Fruit fly (Drosophila melanogaster) whole organism, adult: Measurements from ENCODE around the gene Patj.

Experiments used
- CG11617 ChIP-seq: fragments of 200-800 bp; sonication (Bioruptor generic); optimal IDR thresholded peaks from 2 replicates; lab custom pipeline; 2017; ENCODE audit warnings: mild to moderate bottlenecking, missing biosample characterization, missing genetic modification reagents, missing genetic modification characterization
- CG12768 ChIP-seq: fragments of 200-800 bp; sonication (Bioruptor generic); optimal IDR thresholded peaks from 2 replicates; lab custom pipeline; 2017; ENCODE audit warnings: missing biosample characterization, missing genetic modification characterization, mild to moderate bottlenecking, moderate library complexity, missing genetic modification reagents
- CG14711 ChIP-seq: fragments of 200-800 bp; sonication (Bioruptor generic); optimal IDR thresholded peaks from 2 replicates; lab custom pipeline; 2018; ENCODE audit warnings: missing biosample characterization, mild to moderate bottlenecking, missing genetic modification characterization, moderate library complexity
- CG33017 ChIP-seq: fragments of 200-800 bp; sonication (Bioruptor generic); optimal IDR thresholded peaks from 2 replicates; lab custom pipeline; 2018; ENCODE audit warnings: missing biosample characterization, mild to moderate bottlenecking, missing genetic modification characterization, moderate library complexity
- CG5204 ChIP-seq: fragments of 200-800 bp; sonication (Bioruptor generic); optimal IDR thresholded peaks from 2 replicates; lab custom pipeline; 2016; ENCODE audit warnings: missing biosample characterization, missing genetic modification characterization
- CG7101 ChIP-seq: fragments of 200-800 bp; sonication (Bioruptor generic); optimal IDR thresholded peaks from 2 replicates; lab custom pipeline; 2018; ENCODE audit warnings: missing biosample characterization, mild to moderate bottlenecking, missing genetic modification characterization, moderate library complexity
- Clk ChIP-seq: fragments of 200-800 bp; sonication (Bioruptor generic); optimal IDR thresholded peaks from 2 replicates; lab custom pipeline; 2017; ENCODE audit warnings: missing biosample characterization, missing genetic modification characterization
- Crg-1 ChIP-seq: fragments of 200-800 bp; sonication (Bioruptor generic); optimal IDR thresholded peaks from 2 replicates; lab custom pipeline; 2016; ENCODE audit warnings: missing biosample characterization, missing genetic modification characterization
- Hr96 ChIP-seq: fragments of 200-800 bp; sonication (Bioruptor generic); optimal IDR thresholded peaks from 2 replicates; lab custom pipeline; 2016; ENCODE audit warnings: missing biosample characterization, missing genetic modification characterization
- Mnt ChIP-seq: fragments of 200-800 bp; sonication (Bioruptor generic); optimal IDR thresholded peaks from 2 replicates; lab custom pipeline; 2016; ENCODE audit warnings: missing biosample characterization, mild to moderate bottlenecking, missing genetic modification characterization
- bab1 ChIP-seq: fragments of 200-800 bp; sonication (Bioruptor generic); optimal IDR thresholded peaks from 3 replicates; lab custom pipeline; 2019; ENCODE audit warnings: missing biosample characterization, mild to moderate bottlenecking, missing genetic modification characterization, moderate library complexity
- cic ChIP-seq: fragments of 200-800 bp; sonication (Bioruptor generic); optimal IDR thresholded peaks from 2 replicates; lab custom pipeline; 2017; ENCODE audit warnings: missing biosample characterization, mild to moderate bottlenecking, missing genetic modification characterization, moderate library complexity
- cnc ChIP-seq, 2 experiments: fragments of >200 bp; optimal IDR thresholded peaks; 2 replicates each; lab custom pipeline; 2017
- kay ChIP-seq: fragments of 200-800 bp; sonication (Bioruptor generic); peaks from one replicate; lab custom pipeline; 2016; ENCODE audit warnings: missing biosample characterization, missing genetic modification characterization, borderline replicate concordance
- ovo ChIP-seq: fragments of 200-800 bp; sonication (Bioruptor generic); optimal IDR thresholded peaks from 2 replicates; lab custom pipeline; 2016; ENCODE audit warnings: missing biosample characterization, missing genetic modification characterization
- pad ChIP-seq: fragments of 200-800 bp; sonication (Bioruptor generic); optimal IDR thresholded peaks from 3 replicates; lab custom pipeline; 2017; ENCODE audit warnings: missing biosample characterization, missing genetic modification characterization, mild to moderate bottlenecking, moderate library complexity, missing genetic modification reagents
- toe ChIP-seq: fragments of 200-800 bp; sonication (Bioruptor generic); optimal IDR thresholded peaks from 2 replicates; lab custom pipeline; 2016; ENCODE audit warnings: missing biosample characterization, missing genetic modification characterization

Gene Patj

dm6 chr3L:1835064-1835463, 36.5 kb downstream of the Patj start, which contains the start of gene Cpr62Bb:
Gene Cpr62Bb (minus strand): TSS chr3L:1835164.
- no peak for TF ChIP-seq cnc (optimal IDR thresholded peaks at IDR 0.05; lab: Kevin White, UChicago)
- no peak for TF ChIP-seq ovo (GFP tag; lab: Kevin White, UChicago)
- TF ChIP-seq CG12768, result no peak
- no peak for TF ChIP-seq kay (GFP tag; lab: Kevin White, UChicago)
- TF ChIP-seq CG7101 (tag; lab: Kevin White, UChicago), result no peak
- TF ChIP-seq CG33017 (tag; lab: Kevin White, UChicago), result no peak
- TF ChIP-seq CG11617 (GFP tag; lab: Kevin White, UChicago), result no peak
- no peak for TF ChIP-seq toe (GFP tag; lab: Kevin White, UChicago)
- no peak for TF ChIP-seq CG5204 (GFP tag; lab: Kevin White, UChicago)
- TF ChIP-seq Clk (GFP tag; lab: Kevin White, UChicago), result no peak
- TF ChIP-seq Mnt (GFP tag; lab: Kevin White, UChicago), result no peak
- no peak for TF ChIP-seq cic
- no peak for TF ChIP-seq Hr96 (GFP tag; lab: Kevin White, UChicago)
- no peak for TF ChIP-seq Crg-1

dm6 chr3L:1841984-1842383, 43.4 kb downstream of the Patj start, which contains the start of gene Cpr62Bc:
Gene Cpr62Bc (minus strand): TSS chr3L:1842084.
- TF ChIP-seq CG33017 (tag; lab: Kevin White, UChicago) (no peak), CG12768 (no peak), CG11617 (GFP tag; lab: Kevin White, UChicago) (no peak), cic (no peak), bab1 (no peak), Hr96 (GFP tag; lab: Kevin White, UChicago) (no peak), pad (no peak), cnc (optimal IDR thresholded peaks at IDR 0.05; lab: Kevin White, UChicago) (no peak), CG7101 (tag; lab: Kevin White, UChicago) (no peak), Clk (GFP tag; lab: Kevin White, UChicago) (no peak)

dm6 chr3L:1844600-1844999, 46.0 kb downstream of the Patj start:
- TF ChIP-seq toe (GFP tag; lab: Kevin White, UChicago) (no peak), ovo (GFP tag; lab: Kevin White, UChicago) (no peak), Hr96 (GFP tag; lab: Kevin White, UChicago) (no peak), CG7101 (tag; lab: Kevin White, UChicago) (no peak), kay (GFP tag; lab: Kevin White, UChicago) (no peak), CG5204 (GFP tag; lab: Kevin White, UChicago) (no peak), Crg-1 (no peak), CG14711 (tag; lab: Kevin White, UChicago) (no peak), cic (no peak), CG11617 (GFP tag; lab: Kevin White, UChicago) (no peak)

- TF ChIP-seq CG14711 (tag; lab: Kevin White, UChicago) (no peak), ovo (GFP tag; lab: Kevin White, UChicago) (no peak), CG11617 (GFP tag; lab: Kevin White, UChicago) (no peak), kay (GFP tag; lab: Kevin White, UChicago) (peak; percentile 5)
Observed at dm6 chr3L:1850498-1850897, 51.9 kb downstream of the Patj start.
